Worm (Caenorhabditis elegans): ENCODE results near the gene F49H12.2.

- TF ChIP-seq nhr-11 (tag; optimal IDR thresholded peaks at IDR 0.05) (no peak), ceh-9 (tag; optimal IDR thresholded peaks at IDR 0.05) (no peak), ceh-22 (tag; optimal IDR thresholded peaks at IDR 0.05) (no peak), hlh-15 (tag; optimal IDR thresholded peaks at IDR 0.05) (no peak), T23F11.4 (GFP tag; optimal IDR thresholded peaks at IDR 0.05) (no peak), mec-3 (tag; optimal IDR thresholded peaks at IDR 0.05; ENCODE audit: borderline replicate concordance) (no peak)
These were observed 29.1 kb downstream of the F49H12.2 start for ce11 chrX:2114171-2114570.
